Fruit fly (Drosophila melanogaster) whole organism, embryonic: ENCODE measurements around the gene CG7065.
A peak's percentile ranks its signal among the peaks of the same experiment; 100 is the strongest.

ENCODE experiments used
- Ada2b ChIP-seq: fragments of 200-800 bp; sonication (Bioruptor generic); IDR thresholded peaks from 2 replicates; pipeline ENCODE4 v1.3.6; 2022; ENCODE audit warnings: missing biosample characterization, missing genetic modification characterization
- Aef1 ChIP-seq: fragments of 200-800 bp; sonication (Bioruptor generic); IDR thresholded peaks from 3 replicates; pipeline ENCODE4 v1.3.6; 2022; ENCODE audit warnings: missing biosample characterization, missing genetic modification characterization
- CG12744 ChIP-seq: fragments of 200-800 bp; sonication (Bioruptor generic); optimal IDR thresholded peaks from 2 replicates; lab custom pipeline; 2016; ENCODE audit warnings: missing biosample characterization, missing genetic modification characterization
- CG12769 ChIP-seq: fragments of 200-800 bp; sonication (Bioruptor generic); optimal IDR thresholded peaks from 2 replicates; lab custom pipeline; 2019; ENCODE audit warnings: missing biosample characterization, mild to moderate bottlenecking, missing genetic modification characterization, moderate library complexity
- CG12942 ChIP-seq: fragments of 200-800 bp; sonication (Bioruptor generic); optimal IDR thresholded peaks from 3 replicates; lab custom pipeline; 2016; ENCODE audit warnings: missing biosample characterization, missing genetic modification characterization
- CG14050 ChIP-seq: fragments of 200-800 bp; sonication (Bioruptor generic); IDR thresholded peaks from 3 replicates; pipeline ENCODE4 v1.3.6; 2022; ENCODE audit warnings: missing biosample characterization, missing genetic modification characterization
- CG14710 ChIP-seq: fragments of 200-800 bp; sonication (Bioruptor generic); optimal IDR thresholded peaks from 3 replicates; lab custom pipeline; 2019; ENCODE audit warnings: missing biosample characterization, mild to moderate bottlenecking, missing genetic modification characterization, moderate library complexity
- CG16815 ChIP-seq: fragments of 200-800 bp; sonication (Bioruptor generic); optimal IDR thresholded peaks from 3 replicates; lab custom pipeline; 2017; ENCODE audit warnings: missing biosample characterization, mild to moderate bottlenecking, missing genetic modification characterization
- CG18262 ChIP-seq: fragments of 200-800 bp; optimal IDR thresholded peaks from 3 replicates; lab custom pipeline; 2019; ENCODE audit warnings: missing biosample characterization, mild to moderate bottlenecking, missing genetic modification characterization, moderate library complexity
- CG18599 ChIP-seq: fragments of 200-800 bp; sonication (Bioruptor generic); optimal IDR thresholded peaks from 3 replicates; lab custom pipeline; 2017; ENCODE audit warnings: missing biosample characterization, missing genetic modification characterization, mild to moderate bottlenecking, moderate library complexity, missing genetic modification reagents
- CG2116 ChIP-seq: fragments of 200-800 bp; sonication (Bioruptor generic); optimal IDR thresholded peaks from 3 replicates; lab custom pipeline; 2018; ENCODE audit warnings: missing biosample characterization, mild to moderate bottlenecking, missing genetic modification characterization
- CG30020 ChIP-seq: fragments of 200-800 bp; optimal IDR thresholded peaks from 2 replicates; lab custom pipeline; 2019; ENCODE audit warnings: missing biosample characterization, mild to moderate bottlenecking, missing genetic modification characterization, moderate library complexity
- CG30403 ChIP-seq: fragments of 200-800 bp; sonication (Bioruptor generic); optimal IDR thresholded peaks from 3 replicates; lab custom pipeline; 2016; ENCODE audit warnings: missing biosample characterization, missing genetic modification characterization
- CG8924 ChIP-seq: fragments of 200-800 bp; optimal IDR thresholded peaks from 3 replicates; lab custom pipeline; 2019; ENCODE audit warnings: missing biosample characterization, mild to moderate bottlenecking, missing genetic modification characterization, moderate library complexity
- CG9215 ChIP-seq: fragments of 200-800 bp; sonication (Bioruptor generic); IDR thresholded peaks from 2 replicates; pipeline ENCODE4 v1.3.6; 2022; ENCODE audit warnings: missing biosample characterization, missing genetic modification characterization
- CG9932 ChIP-seq: fragments of 200-800 bp; sonication (Bioruptor generic); IDR thresholded peaks from 2 replicates; pipeline ENCODE4 v1.3.6; 2022; ENCODE audit warnings: missing biosample characterization, missing genetic modification characterization
- Chrac-16 ChIP-seq: fragments of 200-800 bp; sonication (Bioruptor generic); optimal IDR thresholded peaks from 3 replicates; lab custom pipeline; 2016; ENCODE audit warnings: missing biosample characterization, missing genetic modification characterization
- Dad ChIP-seq: fragments of 200-800 bp; sonication (Bioruptor generic); optimal IDR thresholded peaks from 3 replicates; lab custom pipeline; 2016; ENCODE audit warnings: missing biosample characterization, missing genetic modification characterization
- Drgx ChIP-seq: fragments of 200-800 bp; sonication (Bioruptor generic); IDR thresholded peaks from 2 replicates; pipeline ENCODE4 v1.3.6; 2022; ENCODE audit warnings: missing biosample characterization, missing genetic modification characterization
- ERR ChIP-seq: fragments of 200-800 bp; sonication (Bioruptor generic); optimal IDR thresholded peaks from 2 replicates; lab custom pipeline; 2016; ENCODE audit warnings: missing biosample characterization, missing genetic modification characterization
- Fer2 ChIP-seq: fragments of 200-800 bp; sonication (Bioruptor generic); optimal IDR thresholded peaks from 2 replicates; lab custom pipeline; 2018; ENCODE audit warnings: missing biosample characterization, mild to moderate bottlenecking, missing genetic modification characterization, moderate library complexity
- NFAT ChIP-seq: fragments of 200-800 bp; sonication (Bioruptor generic); IDR thresholded peaks from 2 replicates; pipeline ENCODE4 v1.3.6; 2022; ENCODE audit warnings: missing biosample characterization, missing genetic modification characterization
- Nf-YA ChIP-seq: fragments of 200-800 bp; sonication (Bioruptor generic); IDR thresholded peaks from 2 replicates; pipeline ENCODE4 v1.3.6; 2022; ENCODE audit warnings: missing biosample characterization, missing genetic modification characterization
- Optix ChIP-seq: fragments of 200-800 bp; sonication (Bioruptor generic); IDR thresholded peaks from 3 replicates; pipeline ENCODE4 v1.3.6; 2022; ENCODE audit warnings: missing biosample characterization, missing genetic modification characterization
- PHDP ChIP-seq: fragments of 200-800 bp; sonication (Bioruptor generic); optimal IDR thresholded peaks from 3 replicates; lab custom pipeline; 2018; ENCODE audit warnings: missing biosample characterization, mild to moderate bottlenecking, missing genetic modification characterization, moderate library complexity
- Ptx1 ChIP-seq: fragments of 200-800 bp; sonication (Bioruptor generic); IDR thresholded peaks from 2 replicates; pipeline ENCODE4 v1.3.6; 2022; ENCODE audit warnings: missing biosample characterization, missing genetic modification characterization
- Rx ChIP-seq: fragments of 200-800 bp; sonication (Bioruptor generic); IDR thresholded peaks from 2 replicates; pipeline ENCODE4 v1.3.6; 2022; ENCODE audit warnings: missing biosample characterization, missing genetic modification characterization
- Side ChIP-seq: fragments of 200-800 bp; sonication (Bioruptor generic); optimal IDR thresholded peaks from 2 replicates; lab custom pipeline; 2016; ENCODE audit warnings: missing biosample characterization, missing genetic modification characterization
- Sox100B ChIP-seq: fragments of 200-800 bp; sonication (Bioruptor generic); optimal IDR thresholded peaks from 3 replicates; lab custom pipeline; 2018; ENCODE audit warnings: missing biosample characterization, mild to moderate bottlenecking, missing genetic modification characterization
- Vsx1 ChIP-seq: fragments of 200-800 bp; sonication (Bioruptor generic); optimal IDR thresholded peaks from 2 replicates; lab custom pipeline; 2017; ENCODE audit warnings: missing biosample characterization, mild to moderate bottlenecking, missing genetic modification characterization, missing genetic modification reagents
- ac ChIP-seq: fragments of 200-800 bp; sonication (Bioruptor generic); optimal IDR thresholded peaks from 3 replicates; lab custom pipeline; 2017; ENCODE audit warnings: missing biosample characterization, mild to moderate bottlenecking, missing genetic modification characterization
- crp ChIP-seq, 2 experiments: fragments of 200-800 bp; sonication (Bioruptor generic); optimal IDR thresholded peaks; 2 replicates in 1 of 2; 3 replicates in 1 of 2; lab custom pipeline; 2017; ENCODE audit warnings: missing biosample characterization in 2 of 2, missing genetic modification characterization in 2 of 2, mild to moderate bottlenecking in 1 of 2, moderate library complexity in 1 of 2
- cwo ChIP-seq: fragments of 200-800 bp; sonication (Bioruptor generic); optimal IDR thresholded peaks from 3 replicates; lab custom pipeline; 2017; ENCODE audit warnings: missing biosample characterization, missing genetic modification characterization, mild to moderate bottlenecking, moderate library complexity, missing genetic modification reagents
- dm ChIP-seq: fragments of 200-800 bp; sonication (Bioruptor generic); optimal IDR thresholded peaks from 3 replicates; lab custom pipeline; 2016; ENCODE audit warnings: missing biosample characterization, missing genetic modification characterization
- grn ChIP-seq: fragments of 200-800 bp; sonication (Bioruptor generic); optimal IDR thresholded peaks from 3 replicates; lab custom pipeline; 2017; ENCODE audit warnings: missing biosample characterization, missing genetic modification characterization
- gsb ChIP-seq: fragments of 200-800 bp; sonication (Bioruptor generic); IDR thresholded peaks from 2 replicates; pipeline ENCODE4 v1.3.6; 2022; ENCODE audit warnings: missing biosample characterization, missing genetic modification characterization
- hkb ChIP-seq, 2 experiments: fragments of 200-800 bp in 1 of 2; fragments of >200 bp in 1 of 2; sonication (Bioruptor generic) in 1 of 2; IDR thresholded peaks in 1 of 2; optimal IDR thresholded peaks in 1 of 2; 2 replicates each; pipeline versions ENCODE4 v1.3.6 to Lab custom; 2017 to 2022; ENCODE audit warnings: missing biosample characterization in 1 of 2, missing genetic modification characterization in 1 of 2
- insv ChIP-seq, 2 experiments: fragments of 200-800 bp; sonication (Bioruptor generic); optimal IDR thresholded peaks; 3 replicates each; lab custom pipeline; 2016 to 2018; ENCODE audit warnings: missing biosample characterization in 2 of 2, missing genetic modification characterization in 2 of 2
- kah ChIP-seq: fragments of 200-800 bp; sonication (Bioruptor generic); optimal IDR thresholded peaks from 2 replicates; lab custom pipeline; 2018; ENCODE audit warnings: missing biosample characterization, mild to moderate bottlenecking, missing genetic modification characterization
- ken ChIP-seq: fragments of 200-800 bp; sonication (Bioruptor generic); IDR thresholded peaks from 3 replicates; pipeline ENCODE4 v1.3.6; 2022; ENCODE audit warnings: missing biosample characterization, missing genetic modification characterization
- lilli ChIP-seq: fragments of 200-800 bp; sonication (Bioruptor generic); optimal IDR thresholded peaks from 3 replicates; lab custom pipeline; 2016; ENCODE audit warnings: missing biosample characterization, missing genetic modification characterization
- lola ChIP-seq, 3 experiments: fragments of >200 bp in 2 of 3; fragments of 200-800 bp in 1 of 3; sonication (Bioruptor generic) in 1 of 3; optimal IDR thresholded peaks; 2 replicates each; lab custom pipeline; 2017 to 2019; ENCODE audit warnings: missing biosample characterization in 3 of 3, missing genetic modification characterization in 3 of 3, mild to moderate bottlenecking in 1 of 3, moderate library complexity in 1 of 3
- mirr ChIP-seq: fragments of 200-800 bp; sonication (Bioruptor generic); optimal IDR thresholded peaks from 3 replicates; lab custom pipeline; 2018; ENCODE audit warnings: missing biosample characterization, mild to moderate bottlenecking, missing genetic modification characterization
- p53 ChIP-seq: fragments of 200-800 bp; sonication (Bioruptor generic); optimal IDR thresholded peaks from 2 replicates; lab custom pipeline; 2016; ENCODE audit warnings: missing biosample characterization, missing genetic modification characterization
- pho ChIP-seq: fragments of 200-800 bp; sonication (Bioruptor generic); optimal IDR thresholded peaks from 2 replicates; lab custom pipeline; 2016; ENCODE audit warnings: missing biosample characterization, missing genetic modification characterization
- psq ChIP-seq: fragments of 200-800 bp; sonication (Bioruptor generic); optimal IDR thresholded peaks from 2 replicates; lab custom pipeline; 2017; ENCODE audit warnings: missing biosample characterization, missing genetic modification characterization
- ro ChIP-seq: fragments of 200-800 bp; sonication (Bioruptor generic); IDR thresholded peaks from 2 replicates; pipeline ENCODE4 v1.3.6; 2022; ENCODE audit warnings: missing biosample characterization, missing genetic modification characterization
- shn ChIP-seq: fragments of 200-800 bp; sonication (Bioruptor generic); optimal IDR thresholded peaks from 3 replicates; lab custom pipeline; 2016; ENCODE audit warnings: missing biosample characterization, missing genetic modification characterization
- sob ChIP-seq: fragments of 200-800 bp; sonication (Bioruptor generic); IDR thresholded peaks from 2 replicates; pipeline ENCODE4 v1.3.6; 2022; ENCODE audit warnings: missing biosample characterization, missing genetic modification characterization
- tio ChIP-seq: fragments of 200-800 bp; sonication (Bioruptor generic); optimal IDR thresholded peaks from 2 replicates; lab custom pipeline; 2017; ENCODE audit warnings: missing biosample characterization, missing genetic modification characterization, inconsistent platforms
- ttk ChIP-seq: fragments of 200-800 bp; sonication (Bioruptor generic); IDR thresholded peaks from 2 replicates; pipeline ENCODE4 v2.1.2; 2022; ENCODE audit warnings: missing biosample characterization, missing genetic modification characterization

CG7065 gene

DNA sequence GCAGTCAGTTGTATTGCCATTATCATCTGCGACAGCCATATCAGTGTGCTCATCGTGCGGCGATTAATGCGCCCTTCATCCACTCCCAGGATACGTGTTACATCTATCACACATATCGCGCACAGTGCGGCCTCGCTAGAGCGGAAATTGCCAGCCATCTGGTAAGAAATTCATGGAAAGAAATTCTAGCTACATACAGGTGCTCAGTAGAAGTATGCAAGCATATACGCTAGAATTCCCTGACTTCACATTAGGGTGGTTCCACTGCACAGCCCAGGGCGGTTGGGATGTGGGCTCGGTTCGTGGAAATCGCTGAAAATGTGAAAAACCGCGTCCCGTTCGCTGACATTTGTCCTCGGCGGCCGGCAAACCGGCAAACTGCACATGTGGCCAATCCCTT, 1.1 kb upstream of the CG7065 start (continued):
- TF ChIP-seq CG9932 (peak; percentile 72), CG9215 (GFP tag; lab: Robert Waterston, UW) (peak; percentile 75), CG30403 (peak; percentile 57), shn (peak; percentile 43), Rx (peak; percentile 70), hkb (optimal IDR thresholded peaks at IDR 0.05; lab: Kevin White, UChicago) (no peak), hkb (GFP tag; IDR thresholded peaks at IDR 0.05; lab: Robert Waterston, UW) (peak; percentile 82), mirr (GFP tag; lab: Kevin White, UChicago) (peak; percentile 33), ERR (peak; percentile 17), cwo (GFP tag; lab: Kevin White, UChicago) (peak; percentile 58), CG14710 (tag; lab: Kevin White, UChicago) (peak; percentile 68), pho (GFP tag; lab: Kevin White, UChicago) (peak; percentile 38), ac (GFP tag; lab: Kevin White, UChicago) (peak; percentile 18), gsb (peak; percentile 60), Drgx (GFP tag; lab: Robert Waterston, UW) (peak; percentile 87), CG12942 (peak; percentile 49), kah (GFP tag; lab: Kevin White, UChicago) (peak; percentile 18), insv (GFP tag; optimal IDR thresholded peaks at IDR 0.05; lab: Kevin White, UChicago) (peak in 1 of 2 experiments; percentile 21), Fer2 (tag; lab: Kevin White, UChicago) (peak; percentile 34), sob (peak; percentile 85), CG18262 (tag; lab: Kevin White, UChicago) (peak; percentile 75), lilli (GFP tag; lab: Kevin White, UChicago) (peak; percentile 68), Side (GFP tag; lab: Kevin White, UChicago) (peak; percentile 39), Ptx1 (GFP tag; lab: Robert Waterston, UW) (peak; percentile 85), CG2116 (peak; percentile 5), CG14050 (GFP tag; lab: Robert Waterston, UW) (peak; percentile 75), PHDP (tag; lab: Kevin White, UChicago) (peak; percentile 53), Sox100B (GFP tag; lab: Kevin White, UChicago) (no peak), p53 (GFP tag; lab: Kevin White, UChicago) (no peak), Vsx1 (GFP tag; lab: Kevin White, UChicago) (no peak), CG16815 (GFP tag; lab: Kevin White, UChicago) (peak; percentile 75), Dad (peak; percentile 25), Aef1 (GFP tag; lab: Robert Waterston, UW) (peak; percentile 75), ken (GFP tag; lab: Robert Waterston, UW) (peak; percentile 84), CG18599 (GFP tag; lab: Kevin White, UChicago) (peak; percentile 78), crp (GFP tag; optimal IDR thresholded peaks at IDR 0.05; lab: Kevin White, UChicago) (peak in 1 of 2 experiments; percentile 22), psq (GFP tag; lab: Kevin White, UChicago) (peak; percentile 1), CG30020 (tag; lab: Kevin White, UChicago) (peak; percentile 45), tio (GFP tag; lab: Kevin White, UChicago) (no peak), Nf-YA (GFP tag; lab: Robert Waterston, UW) (peak; percentile 49), Chrac-16 (GFP tag; lab: Kevin White, UChicago) (peak; percentile 63), CG12744 (GFP tag; lab: Kevin White, UChicago) (no peak), CG12769 (no peak), Ada2b (GFP tag; lab: Robert Waterston, UW) (peak; percentile 86), ttk (GFP tag; lab: Robert Waterston, UW) (peak; percentile 83), Optix (GFP tag; lab: Robert Waterston, UW) (peak; percentile 87), lola (GFP tag; optimal IDR thresholded peaks at IDR 0.05; lab: Kevin White, UChicago) (peak in 1 of 3 experiments; percentile 67), ro (GFP tag; lab: Robert Waterston, UW) (peak; percentile 80), CG8924 (tag; lab: Kevin White, UChicago) (peak; percentile 69), dm (GFP tag; lab: Kevin White, UChicago) (peak; percentile 20), grn (GFP tag; lab: Kevin White, UChicago) (peak; percentile 31), NFAT (peak; percentile 75)
